Worm (Caenorhabditis elegans) whole organism, mixed stage, embryonic: ENCODE data around the gene skr-15.
"Not testable (repeated sequence)": the region's sequence is repeated elsewhere in the genome, so short reads cannot be mapped to it uniquely, and the experiment has no call there.

Experiments
- M03D4.4 ChIP-seq: sonication (generic microtip); optimal IDR thresholded peaks from 2 replicates; lab custom pipeline; 2017; ENCODE audit warnings: mild to moderate bottlenecking, missing genetic modification characterization, missing compliant biosample characterization
- bed-3 ChIP-seq: fragments of 200-800 bp; sonication (Bioruptor generic); optimal IDR thresholded peaks from 3 replicates; lab custom pipeline; 2018; ENCODE audit warnings: mild to moderate bottlenecking, missing genetic modification characterization, moderate library complexity, missing compliant biosample characterization
- ceh-39 ChIP-seq: fragments of 150-350 bp; optimal IDR thresholded peaks from 2 replicates; lab custom pipeline; 2014; ENCODE audit warnings: missing biosample characterization, missing genetic modification characterization
- ceh-43 ChIP-seq: fragments of 200-800 bp; sonication (Bioruptor generic); optimal IDR thresholded peaks from 2 replicates; lab custom pipeline; 2018; ENCODE audit warnings: mild to moderate bottlenecking, missing genetic modification characterization, moderate library complexity, missing compliant biosample characterization
- ces-1 ChIP-seq: fragments of 150-350 bp; optimal IDR thresholded peaks from 2 replicates; lab custom pipeline; 2014; ENCODE audit warnings: missing biosample characterization, missing genetic modification reagents, missing genetic modification characterization
- cnd-1 ChIP-seq: fragments of 200-800 bp; sonication (Bioruptor generic); optimal IDR thresholded peaks from 2 replicates; lab custom pipeline; 2018; ENCODE audit warnings: mild to moderate bottlenecking, missing genetic modification characterization, missing compliant biosample characterization
- drap-1 ChIP-seq: fragments of 200-800 bp; sonication (Bioruptor generic); optimal IDR thresholded peaks from 3 replicates; lab custom pipeline; 2018; ENCODE audit warnings: mild to moderate bottlenecking, missing genetic modification characterization, missing compliant biosample characterization
- elt-3 ChIP-seq: fragments of 150-350 bp; optimal IDR thresholded peaks from 2 replicates; lab custom pipeline; 2014; ENCODE audit warnings: missing biosample characterization, missing genetic modification characterization
- flh-1 ChIP-seq: fragments of 200-800 bp; sonication (Bioruptor generic); optimal IDR thresholded peaks from 2 replicates; lab custom pipeline; 2018; ENCODE audit warnings: mild to moderate bottlenecking, missing genetic modification characterization, moderate library complexity, missing compliant biosample characterization
- ham-2 ChIP-seq: fragments of 200-800 bp; sonication (Bioruptor generic); optimal IDR thresholded peaks from 2 replicates; lab custom pipeline; 2018; ENCODE audit warnings: mild to moderate bottlenecking, missing genetic modification characterization, missing compliant biosample characterization
- hlh-1 ChIP-seq: fragments of 150-350 bp; optimal IDR thresholded peaks from 2 replicates; lab custom pipeline; 2014; ENCODE audit warnings: missing biosample characterization, missing genetic modification reagents, missing genetic modification characterization
- lin-13 ChIP-seq: fragments of 150-350 bp; optimal IDR thresholded peaks from 2 replicates; lab custom pipeline; 2014; ENCODE audit warnings: missing biosample characterization, missing genetic modification characterization
- mab-5 ChIP-seq: fragments of 150-350 bp; optimal IDR thresholded peaks from 2 replicates; lab custom pipeline; 2014; ENCODE audit warnings: missing biosample characterization, missing genetic modification characterization
- mep-1 ChIP-seq: fragments of 150-350 bp; optimal IDR thresholded peaks from 2 replicates; lab custom pipeline; 2017; ENCODE audit warnings: missing biosample characterization, missing genetic modification reagents, missing genetic modification characterization, inconsistent platforms
- mls-2 ChIP-seq: sonication (generic microtip); optimal IDR thresholded peaks from 2 replicates; lab custom pipeline; 2016; ENCODE audit warnings: mild to moderate bottlenecking, missing genetic modification characterization, moderate library complexity, missing compliant biosample characterization
- nhr-12 ChIP-seq: fragments of 150-350 bp; optimal IDR thresholded peaks from 2 replicates; lab custom pipeline; 2014; ENCODE audit warnings: missing biosample characterization, missing genetic modification characterization
- nhr-2 ChIP-seq: fragments of 150-350 bp; optimal IDR thresholded peaks from 2 replicates; lab custom pipeline; 2014; ENCODE audit warnings: missing biosample characterization, missing genetic modification characterization
- nhr-237 ChIP-seq: fragments of 150-350 bp; optimal IDR thresholded peaks from 2 replicates; lab custom pipeline; 2014; ENCODE audit warnings: missing biosample characterization, missing genetic modification characterization
- nhr-28 ChIP-seq: fragments of 150-350 bp; optimal IDR thresholded peaks from 2 replicates; lab custom pipeline; 2014; ENCODE audit warnings: missing biosample characterization, missing genetic modification characterization
- nhr-76 ChIP-seq: sonication (generic microtip); optimal IDR thresholded peaks from 2 replicates; lab custom pipeline; 2017; ENCODE audit warnings: missing biosample characterization, missing genetic modification characterization
- pha-4 ChIP-seq: fragments of 150-350 bp; optimal IDR thresholded peaks from 2 replicates; lab custom pipeline; 2018; ENCODE audit warnings: missing biosample characterization, missing genetic modification reagents, missing genetic modification characterization
- sem-2 ChIP-seq: fragments of 200-800 bp; sonication (Bioruptor generic); optimal IDR thresholded peaks from 2 replicates; lab custom pipeline; 2018; ENCODE audit warnings: mild to moderate bottlenecking, missing genetic modification characterization, missing compliant biosample characterization
- snpc-4 ChIP-seq: fragments of 150-350 bp; optimal IDR thresholded peaks from 2 replicates; lab custom pipeline; 2014; ENCODE audit warnings: missing biosample characterization, missing genetic modification characterization
- tbx-8 ChIP-seq: fragments of 200-800 bp; sonication (Bioruptor generic); optimal IDR thresholded peaks from 2 replicates; lab custom pipeline; 2018; ENCODE audit warnings: mild to moderate bottlenecking, missing genetic modification characterization, moderate library complexity, missing compliant biosample characterization
- unc-120 ChIP-seq: sonication (generic microtip); optimal IDR thresholded peaks from 2 replicates; lab custom pipeline; 2017; ENCODE audit warnings: missing genetic modification characterization, missing compliant biosample characterization; ENCODE audit not compliant: poor library complexity, severe bottlenecking
- unc-39 ChIP-seq: fragments of 150-350 bp; optimal IDR thresholded peaks from 2 replicates; lab custom pipeline; 2014; ENCODE audit warnings: missing biosample characterization, missing genetic modification characterization
- zip-8 ChIP-seq: fragments of 150-350 bp; optimal IDR thresholded peaks from 2 replicates; lab custom pipeline; 2014; ENCODE audit warnings: missing biosample characterization, missing genetic modification characterization
- ztf-11 ChIP-seq: fragments of 150-350 bp; optimal IDR thresholded peaks from 2 replicates; lab custom pipeline; 2014; ENCODE audit warnings: missing biosample characterization, missing genetic modification characterization

skr-15 gene

DNA sequence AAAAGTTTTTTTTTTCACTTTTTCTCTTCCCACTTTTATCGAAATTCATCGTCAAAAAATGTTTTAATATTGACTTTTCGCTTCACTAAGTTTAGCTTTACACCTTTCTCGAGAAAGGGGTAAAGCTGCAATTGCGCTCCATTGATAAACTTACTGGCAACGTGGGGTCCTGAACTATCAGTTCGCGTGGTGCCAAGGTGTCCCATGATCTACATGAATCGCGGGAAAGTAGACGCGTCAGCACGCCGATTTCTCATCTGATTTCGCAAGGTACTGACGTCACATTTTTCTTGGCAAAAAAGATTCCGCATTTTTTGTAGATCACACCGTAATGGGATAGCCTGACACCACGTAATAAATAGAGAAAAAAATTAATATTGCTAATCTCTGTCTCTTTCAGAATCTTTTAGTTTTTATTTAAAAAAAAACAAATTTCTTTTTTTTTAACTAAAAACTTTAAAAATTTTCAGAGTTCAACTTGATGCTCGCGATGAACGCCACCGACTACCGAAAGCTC, 12.1 kb upstream of the skr-15 start, which contains the start of gene lido-15:
Gene lido-15, plus strand, starts transcription at position 467 of the 517 bp plus-strand sequence.
- TF ChIP-seq ceh-39 (tag; lab: Kevin White, UChicago) (no peak), nhr-76 (tag; lab: Kevin White, UChicago) (no peak), bed-3 (GFP tag; lab: Kevin White, UChicago) (no peak), ham-2 (GFP tag; lab: Kevin White, UChicago) (no peak), ces-1 (GFP tag; lab: Kevin White, UChicago) (no peak), unc-120 (tag; lab: Kevin White, UChicago) (no peak), sem-2 (GFP tag; lab: Kevin White, UChicago) (no peak), pha-4 (tag; lab: Kevin White, UChicago) (no peak), lin-13 (tag; lab: Kevin White, UChicago) (no peak), mls-2 (tag; lab: Kevin White, UChicago) (no peak), nhr-12 (tag; lab: Kevin White, UChicago) (no peak), ceh-43 (GFP tag; lab: Kevin White, UChicago) (no peak), flh-1 (GFP tag; lab: Kevin White, UChicago) (no peak), nhr-28 (tag; lab: Kevin White, UChicago) (no peak), nhr-237 (no peak)

DNA sequence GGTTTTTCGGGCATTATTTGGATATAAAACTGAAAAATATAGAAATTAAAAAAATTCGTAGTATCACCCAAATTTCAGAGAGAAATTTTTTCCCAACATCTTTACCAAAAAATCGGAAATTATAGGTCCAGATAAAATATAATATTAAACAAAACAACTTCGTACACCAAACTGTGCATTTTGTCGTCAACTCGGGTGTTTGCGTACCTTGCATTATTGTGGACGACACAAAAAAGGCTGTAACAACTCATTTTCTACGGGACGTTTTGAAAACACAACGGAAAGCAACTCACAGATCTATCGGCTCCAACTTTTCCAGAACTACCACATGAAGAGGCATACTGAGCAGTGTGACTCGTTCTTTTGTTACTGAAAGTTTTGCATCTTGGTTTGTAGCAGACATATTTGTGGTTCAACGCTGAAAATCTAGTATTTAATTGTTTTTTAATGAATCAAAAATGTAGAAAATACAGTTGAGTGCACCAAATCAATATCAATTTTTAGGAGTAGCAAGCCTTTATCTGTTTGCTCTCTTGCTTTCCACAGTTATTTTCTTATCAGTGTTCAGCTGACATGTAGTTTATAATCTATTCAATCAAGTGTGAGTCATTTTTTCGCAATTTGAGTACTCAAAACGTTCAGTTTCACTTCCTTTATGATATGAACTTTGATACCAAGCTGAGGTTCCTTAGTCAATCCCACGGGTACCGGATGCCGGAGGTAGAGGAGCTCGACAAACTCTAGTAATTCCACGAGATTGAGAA, 8.3 kb upstream of the skr-15 start:
- no peak for TF ChIP-seq unc-39 (tag; lab: Kevin White, UChicago)
- TF ChIP-seq nhr-237: no peak
- TF ChIP-seq pha-4 (tag; lab: Kevin White, UChicago): no peak
- no peak for TF ChIP-seq snpc-4
- no peak for TF ChIP-seq nhr-2 (tag; lab: Kevin White, UChicago)
- no peak for TF ChIP-seq zip-8 (tag; lab: Kevin White, UChicago)
- TF ChIP-seq cnd-1 (tag; lab: Kevin White, UChicago): no peak
- TF ChIP-seq M03D4.4 (tag; lab: Kevin White, UChicago): no peak
- TF ChIP-seq mab-5 (tag; lab: Kevin White, UChicago): no peak
- TF ChIP-seq nhr-12 (tag; lab: Kevin White, UChicago): no peak
- TF ChIP-seq sem-2 (GFP tag; lab: Kevin White, UChicago): no peak
- TF ChIP-seq mep-1 (tag; lab: Kevin White, UChicago): no peak
- TF ChIP-seq nhr-28 (tag; lab: Kevin White, UChicago): no peak
- TF ChIP-seq elt-3 (tag; lab: Kevin White, UChicago): no peak
- TF ChIP-seq ceh-39 (tag; lab: Kevin White, UChicago): no peak
- no peak for TF ChIP-seq bed-3 (GFP tag; lab: Kevin White, UChicago)

DNA sequence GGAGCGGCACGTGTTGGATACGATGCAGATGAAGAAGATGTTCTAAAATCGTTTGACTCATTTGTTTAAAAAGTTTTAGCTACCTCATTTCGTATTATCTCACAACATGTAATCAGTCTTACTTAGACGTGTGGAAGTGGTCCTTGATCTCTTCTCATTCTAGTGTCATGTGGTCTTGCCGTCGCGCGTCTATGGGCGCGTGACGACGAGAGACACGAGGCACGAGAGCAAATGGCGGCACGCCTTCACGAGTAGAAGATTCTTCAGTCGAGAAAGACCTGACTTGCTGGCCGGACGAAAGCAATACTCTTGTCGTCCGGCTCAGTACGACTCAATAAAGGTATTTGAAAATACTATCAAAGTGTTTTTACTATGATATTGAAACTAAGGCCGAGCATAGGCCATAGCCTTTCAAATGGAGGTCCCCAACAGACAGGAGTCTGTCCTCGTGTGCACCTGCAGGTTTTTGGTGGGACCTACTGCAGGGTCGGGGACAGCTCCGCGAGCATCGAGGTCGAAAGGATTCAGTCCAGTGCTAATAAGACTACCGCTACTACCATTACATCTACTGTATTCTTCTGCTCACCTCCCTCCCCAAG, 7.6 kb upstream of the skr-15 start, which contains the start of gene fbxa-24:
Gene fbxa-24, plus strand, starts transcription at position 276 of the 599 bp plus-strand sequence.
- not testable (repeated sequence) for TF ChIP-seq ces-1, flh-1, tbx-8 (GFP tag; lab: Kevin White, UChicago)

DNA sequence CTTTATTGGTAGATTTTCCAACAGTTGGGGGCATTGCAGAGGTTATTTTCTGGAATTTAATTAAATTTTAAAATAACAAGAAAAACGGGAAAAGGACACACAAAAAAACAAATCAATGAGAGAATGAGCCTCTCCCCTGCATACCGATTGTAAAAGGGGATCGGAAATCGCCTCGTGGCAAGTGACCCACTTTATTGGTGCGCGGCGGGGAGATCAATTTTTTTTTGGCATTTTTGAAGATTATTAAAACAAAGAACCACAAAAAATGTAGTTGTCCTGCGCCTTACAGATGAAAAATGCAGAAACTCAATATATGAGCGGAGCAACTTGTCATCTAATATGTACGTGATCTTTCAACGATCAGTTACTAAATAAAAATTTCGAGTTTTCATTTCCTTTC, 2.7 kb upstream of the skr-15 start, which contains the start of gene F54D10.7:
Gene F54D10.7, minus strand, starts transcription at position 49 of the 400 bp plus-strand sequence.
- TF ChIP-seq mep-1 (tag; lab: Kevin White, UChicago) (no peak), drap-1 (GFP tag; lab: Kevin White, UChicago) (no peak), ceh-39 (tag; lab: Kevin White, UChicago) (no peak), bed-3 (GFP tag; lab: Kevin White, UChicago) (no peak), sem-2 (GFP tag; lab: Kevin White, UChicago) (no peak), mls-2 (tag; lab: Kevin White, UChicago) (no peak), nhr-237 (no peak), ztf-11 (tag; lab: Kevin White, UChicago) (no peak), nhr-2 (tag; lab: Kevin White, UChicago) (no peak), cnd-1 (tag; lab: Kevin White, UChicago) (no peak)
- TF ChIP-seq, all 35 proteins: peak for 0

DNA sequence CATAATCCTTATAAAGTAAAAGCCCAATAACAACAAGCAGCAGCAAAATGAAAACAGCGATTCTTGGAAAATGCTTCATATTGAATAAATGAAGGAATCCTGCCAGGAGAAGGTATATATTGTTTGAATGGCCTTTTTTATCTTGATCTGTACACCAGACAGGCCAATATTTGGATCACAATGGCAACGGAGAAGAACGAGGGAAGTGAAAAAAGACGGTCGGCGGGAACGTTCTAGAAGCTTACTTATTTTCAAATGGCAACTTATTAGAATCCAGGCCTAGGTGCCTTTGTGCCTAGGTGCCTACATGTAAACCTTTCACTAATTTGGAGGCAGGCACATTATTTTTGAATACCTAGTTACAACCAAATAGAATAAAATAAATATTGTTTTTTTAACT, 3.8 kb downstream of the skr-15 start, which contains the start of gene F54D10.8:
Gene F54D10.8, minus strand, starts transcription at position 101 of the 400 bp plus-strand sequence.
- TF ChIP-seq hlh-1 (tag; lab: Kevin White, UChicago): no peak
- no peak for TF ChIP-seq unc-120 (tag; lab: Kevin White, UChicago)
- no peak for TF ChIP-seq nhr-76 (tag; lab: Kevin White, UChicago)
- no peak for TF ChIP-seq snpc-4
- no peak for TF ChIP-seq ztf-11 (tag; lab: Kevin White, UChicago)
- no peak for TF ChIP-seq mep-1 (tag; lab: Kevin White, UChicago)
